Worm (Caenorhabditis elegans) whole organism, mixed stage, embryonic: ENCODE measurements around the gene W03C9.1.

Source experiments
- M03D4.4 ChIP-seq: sonication (generic microtip); optimal IDR thresholded peaks from 2 replicates; lab custom pipeline; 2017; ENCODE audit warnings: mild to moderate bottlenecking, missing genetic modification characterization, missing compliant biosample characterization
- blmp-1 ChIP-seq: fragments of 150-350 bp; optimal IDR thresholded peaks from 2 replicates; lab custom pipeline; 2014; ENCODE audit warnings: missing biosample characterization, missing genetic modification characterization
- ceh-39 ChIP-seq: fragments of 150-350 bp; optimal IDR thresholded peaks from 2 replicates; lab custom pipeline; 2014; ENCODE audit warnings: missing biosample characterization, missing genetic modification characterization
- ceh-83 ChIP-seq: fragments of 200-800 bp; sonication (Bioruptor generic); optimal IDR thresholded peaks from 2 replicates; lab custom pipeline; 2018; ENCODE audit warnings: mild to moderate bottlenecking, missing genetic modification characterization, missing compliant biosample characterization
- cnd-1 ChIP-seq: fragments of 200-800 bp; sonication (Bioruptor generic); optimal IDR thresholded peaks from 2 replicates; lab custom pipeline; 2018; ENCODE audit warnings: mild to moderate bottlenecking, missing genetic modification characterization, missing compliant biosample characterization
- drap-1 ChIP-seq: fragments of 200-800 bp; sonication (Bioruptor generic); optimal IDR thresholded peaks from 3 replicates; lab custom pipeline; 2018; ENCODE audit warnings: mild to moderate bottlenecking, missing genetic modification characterization, missing compliant biosample characterization
- elt-1 ChIP-seq: sonication (generic microtip); optimal IDR thresholded peaks from 2 replicates; lab custom pipeline; 2017; ENCODE audit warnings: missing genetic modification characterization, mild to moderate bottlenecking, missing compliant biosample characterization, antibody characterized with exemption, moderate library complexity, borderline replicate concordance; ENCODE audit not compliant: insufficient read depth
- elt-3 ChIP-seq: fragments of 150-350 bp; optimal IDR thresholded peaks from 2 replicates; lab custom pipeline; 2014; ENCODE audit warnings: missing biosample characterization, missing genetic modification characterization
- flh-1 ChIP-seq: fragments of 200-800 bp; sonication (Bioruptor generic); optimal IDR thresholded peaks from 2 replicates; lab custom pipeline; 2018; ENCODE audit warnings: mild to moderate bottlenecking, missing genetic modification characterization, moderate library complexity, missing compliant biosample characterization
- ham-2 ChIP-seq: fragments of 200-800 bp; sonication (Bioruptor generic); optimal IDR thresholded peaks from 2 replicates; lab custom pipeline; 2018; ENCODE audit warnings: mild to moderate bottlenecking, missing genetic modification characterization, missing compliant biosample characterization
- lin-13 ChIP-seq: fragments of 150-350 bp; optimal IDR thresholded peaks from 2 replicates; lab custom pipeline; 2014; ENCODE audit warnings: missing biosample characterization, missing genetic modification characterization
- lin-32 ChIP-seq: fragments of 200-800 bp; sonication (Bioruptor generic); optimal IDR thresholded peaks from 2 replicates; lab custom pipeline; 2018; ENCODE audit warnings: mild to moderate bottlenecking, missing genetic modification characterization, missing compliant biosample characterization
- lsy-2 ChIP-seq: fragments of 150-350 bp; optimal IDR thresholded peaks from 2 replicates; lab custom pipeline; 2014; ENCODE audit warnings: missing biosample characterization, missing genetic modification characterization
- mab-5 ChIP-seq: fragments of 150-350 bp; optimal IDR thresholded peaks from 2 replicates; lab custom pipeline; 2014; ENCODE audit warnings: missing biosample characterization, missing genetic modification characterization
- mep-1 ChIP-seq: fragments of 150-350 bp; optimal IDR thresholded peaks from 2 replicates; lab custom pipeline; 2017; ENCODE audit warnings: missing biosample characterization, missing genetic modification reagents, missing genetic modification characterization, inconsistent platforms
- nhr-12 ChIP-seq: fragments of 150-350 bp; optimal IDR thresholded peaks from 2 replicates; lab custom pipeline; 2014; ENCODE audit warnings: missing biosample characterization, missing genetic modification characterization
- nhr-2 ChIP-seq: fragments of 150-350 bp; optimal IDR thresholded peaks from 2 replicates; lab custom pipeline; 2014; ENCODE audit warnings: missing biosample characterization, missing genetic modification characterization
- nhr-237 ChIP-seq: fragments of 150-350 bp; optimal IDR thresholded peaks from 2 replicates; lab custom pipeline; 2014; ENCODE audit warnings: missing biosample characterization, missing genetic modification characterization
- nhr-28 ChIP-seq: fragments of 150-350 bp; optimal IDR thresholded peaks from 2 replicates; lab custom pipeline; 2014; ENCODE audit warnings: missing biosample characterization, missing genetic modification characterization
- nhr-76 ChIP-seq: sonication (generic microtip); optimal IDR thresholded peaks from 2 replicates; lab custom pipeline; 2017; ENCODE audit warnings: missing biosample characterization, missing genetic modification characterization
- pha-4 ChIP-seq: fragments of 150-350 bp; optimal IDR thresholded peaks from 2 replicates; lab custom pipeline; 2018; ENCODE audit warnings: missing biosample characterization, missing genetic modification reagents, missing genetic modification characterization
- sem-2 ChIP-seq: fragments of 200-800 bp; sonication (Bioruptor generic); optimal IDR thresholded peaks from 2 replicates; lab custom pipeline; 2018; ENCODE audit warnings: mild to moderate bottlenecking, missing genetic modification characterization, missing compliant biosample characterization
- snpc-4 ChIP-seq: fragments of 150-350 bp; optimal IDR thresholded peaks from 2 replicates; lab custom pipeline; 2014; ENCODE audit warnings: missing biosample characterization, missing genetic modification characterization
- sptf-1 ChIP-seq: sonication (generic microtip); optimal IDR thresholded peaks from 2 replicates; lab custom pipeline; 2017; ENCODE audit warnings: mild to moderate bottlenecking, missing genetic modification characterization, moderate library complexity, missing compliant biosample characterization
- tbx-8 ChIP-seq: fragments of 200-800 bp; sonication (Bioruptor generic); optimal IDR thresholded peaks from 2 replicates; lab custom pipeline; 2018; ENCODE audit warnings: mild to moderate bottlenecking, missing genetic modification characterization, moderate library complexity, missing compliant biosample characterization
- unc-120 ChIP-seq: sonication (generic microtip); optimal IDR thresholded peaks from 2 replicates; lab custom pipeline; 2017; ENCODE audit warnings: missing genetic modification characterization, missing compliant biosample characterization; ENCODE audit not compliant: poor library complexity, severe bottlenecking
- unc-39 ChIP-seq: fragments of 150-350 bp; optimal IDR thresholded peaks from 2 replicates; lab custom pipeline; 2014; ENCODE audit warnings: missing biosample characterization, missing genetic modification characterization
- unc-62 ChIP-seq: fragments of 150-350 bp; optimal IDR thresholded peaks from 2 replicates; lab custom pipeline; 2014; ENCODE audit warnings: missing biosample characterization, missing genetic modification reagents, missing genetic modification characterization
- zip-8 ChIP-seq: fragments of 150-350 bp; optimal IDR thresholded peaks from 2 replicates; lab custom pipeline; 2014; ENCODE audit warnings: missing biosample characterization, missing genetic modification characterization

The W03C9.1 gene

ce11 chrII:11926501-11926900 is 35.4 kb downstream of the W03C9.1 start:
- TF ChIP-seq ham-2 (GFP tag; lab: Kevin White, UChicago) (no peak), lsy-2 (tag; lab: Kevin White, UChicago) (peak; percentile 44)

DNA sequence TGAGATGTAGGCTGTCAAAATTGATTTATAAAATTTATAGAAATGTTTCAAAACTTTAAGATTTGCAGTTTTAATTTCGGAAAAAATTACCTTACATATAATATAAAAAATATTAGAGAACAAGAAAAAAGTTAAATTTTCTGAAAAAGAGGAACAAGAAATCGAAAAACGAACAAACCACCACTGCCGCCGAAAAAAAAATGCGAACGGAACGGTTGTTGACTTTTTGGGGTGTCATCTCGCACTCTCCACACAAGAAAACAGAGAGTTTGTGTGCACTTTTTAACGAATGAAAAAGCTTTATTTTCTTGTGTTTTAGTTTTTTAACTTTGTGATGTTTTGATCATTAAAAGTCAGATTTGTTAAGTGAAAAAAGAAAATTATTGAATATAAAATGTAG is 36.7 kb downstream of the W03C9.1 start:
- no peak for TF ChIP-seq sem-2 (GFP tag; lab: Kevin White, UChicago)
- no peak for TF ChIP-seq ham-2 (GFP tag; lab: Kevin White, UChicago)
- no peak for TF ChIP-seq pha-4
- TF ChIP-seq ceh-39 (tag; lab: Kevin White, UChicago), result no peak
- no peak for TF ChIP-seq unc-39 (tag; lab: Kevin White, UChicago)
- TF ChIP-seq drap-1 (GFP tag; lab: Kevin White, UChicago), result no peak
- no peak for TF ChIP-seq M03D4.4 (tag; lab: Kevin White, UChicago)
- no peak for TF ChIP-seq cnd-1 (tag; lab: Kevin White, UChicago)
- TF ChIP-seq lsy-2 (tag; lab: Kevin White, UChicago), result no peak
- TF ChIP-seq tbx-8 (GFP tag; lab: Kevin White, UChicago), result no peak
- no peak for TF ChIP-seq mab-5 (tag; lab: Kevin White, UChicago)
- TF ChIP-seq unc-120, result no peak
- no peak for TF ChIP-seq nhr-76 (tag; lab: Kevin White, UChicago)
- no peak for TF ChIP-seq sptf-1 (tag; lab: Kevin White, UChicago)
- no peak for TF ChIP-seq nhr-28
- no peak for TF ChIP-seq lin-13 (tag; lab: Kevin White, UChicago)
- no peak for TF ChIP-seq zip-8 (tag; lab: Kevin White, UChicago)

ce11 chrII:11923620-11924298 is 38.2 kb downstream of the W03C9.1 start:
- peak; percentile 20 for TF ChIP-seq ham-2 (GFP tag; lab: Kevin White, UChicago)
- TF ChIP-seq flh-1 (GFP tag; lab: Kevin White, UChicago), result no peak
- TF ChIP-seq elt-1 (tag; lab: Kevin White, UChicago), result no peak
- no peak for TF ChIP-seq nhr-237 (tag; lab: Kevin White, UChicago)

ce11 chrII:11922757-11923538 is 39.0 kb downstream of the W03C9.1 start:
- TF ChIP-seq elt-3 (tag; lab: Kevin White, UChicago) (no peak), nhr-12 (no peak), unc-120 (no peak), drap-1 (GFP tag; lab: Kevin White, UChicago) (no peak), unc-62 (no peak), snpc-4 (no peak), mep-1 (tag; lab: Kevin White, UChicago) (no peak)

- TF ChIP-seq ceh-39 (tag; lab: Kevin White, UChicago), result no peak
- TF ChIP-seq nhr-2 (tag; lab: Kevin White, UChicago), result no peak
- TF ChIP-seq elt-1 (tag; lab: Kevin White, UChicago), result no peak
- no peak for TF ChIP-seq lin-32
- no peak for TF ChIP-seq flh-1 (GFP tag; lab: Kevin White, UChicago)
Measured at ce11 chrII:11917530-11917952, 44.4 kb downstream of the W03C9.1 start.

ce11 chrII:11916945-11917344 is 45.0 kb downstream of the W03C9.1 start:
- TF ChIP-seq tbx-8 (GFP tag; lab: Kevin White, UChicago), result no peak
- TF ChIP-seq ceh-83 (GFP tag; lab: Kevin White, UChicago), result no peak
- TF ChIP-seq blmp-1 (tag; lab: Kevin White, UChicago), result no peak
- TF ChIP-seq ham-2 (GFP tag; lab: Kevin White, UChicago), result no peak
- TF ChIP-seq nhr-237 (tag; lab: Kevin White, UChicago), result no peak
- no peak for TF ChIP-seq lin-13 (tag; lab: Kevin White, UChicago)
